Worm (Caenorhabditis elegans) whole organism, early embryonic: ENCODE measurements around the gene Y53F4B.14.
A peak's percentile ranks its signal among the peaks of the same experiment; 100 is the strongest.

Experiments used
- B0310.2 ChIP-seq: sonication (generic microtip); optimal IDR thresholded peaks from 2 replicates; lab custom pipeline; 2016; ENCODE audit warnings: mild to moderate bottlenecking, missing genetic modification characterization, missing compliant biosample characterization
- ama-1 ChIP-seq: fragments of 150-350 bp; optimal IDR thresholded peaks from 2 replicates; lab custom pipeline; 2014
- flt-1 ChIP-seq: fragments of 200-800 bp; sonication (Bioruptor generic); IDR thresholded peaks from 2 replicates; pipeline ENCODE4 v1.3.6; 2022; ENCODE audit warnings: missing genetic modification characterization, missing compliant biosample characterization
- hmg-4 ChIP-seq: fragments of 200-800 bp; sonication (Bioruptor generic); optimal IDR thresholded peaks from 2 replicates; lab custom pipeline; 2018; ENCODE audit warnings: mild to moderate bottlenecking, missing genetic modification characterization, missing compliant biosample characterization
- hnd-1 ChIP-seq: sonication (generic microtip); optimal IDR thresholded peaks from 2 replicates; lab custom pipeline; 2016; ENCODE audit warnings: missing genetic modification characterization, missing compliant biosample characterization
- scrt-1 ChIP-seq: fragments of 200-800 bp; sonication (Bioruptor generic); IDR thresholded peaks from 2 replicates; pipeline ENCODE4 v1.3.6; 2022; ENCODE audit warnings: missing genetic modification characterization, missing compliant biosample characterization
- tbx-11 ChIP-seq: fragments of 200-800 bp; sonication (Bioruptor generic); IDR thresholded peaks from 2 replicates; pipeline ENCODE4 v1.3.6; 2022; ENCODE audit warnings: missing genetic modification characterization, missing compliant biosample characterization
- tbx-37 ChIP-seq: fragments of 200-800 bp; sonication (Bioruptor generic); conservative IDR thresholded peaks from 2 replicates; pipeline ENCODE4 v1.3.6; 2022; ENCODE audit warnings: missing genetic modification reagents, missing genetic modification characterization, missing compliant biosample characterization
- tra-4 ChIP-seq: sonication (generic microtip); optimal IDR thresholded peaks from 2 replicates; lab custom pipeline; 2017; ENCODE audit warnings: missing genetic modification characterization, missing compliant biosample characterization

- TF ChIP-seq B0310.2 (no peak), tra-4 (no peak), ama-1 (lab: Kevin White, UChicago) (no peak), tbx-37 (peak; percentile 44; the same call in 1 of the 2 replicates), tbx-11 (GFP tag; lab: Robert Waterston, UW) (no peak), hmg-4 (GFP tag; lab: Kevin White, UChicago) (no peak), flt-1 (GFP tag; lab: Robert Waterston, UW) (no peak), scrt-1 (GFP tag; lab: Robert Waterston, UW) (no peak), hnd-1 (tag; lab: Kevin White, UChicago) (no peak)
Observed at ce11 chrII:15010366-15011235, 27.2 kb upstream of the Y53F4B.14 start, which contains the start of the genes Y53F4B.9 and Y53F4B.11.
